Fruit fly (Drosophila melanogaster) whole organism, embryonic: ENCODE measurements around the gene CG2818.

Experiments
- Bgb ChIP-seq: fragments of 200-800 bp; sonication (Bioruptor generic); IDR thresholded peaks from 2 replicates; pipeline ENCODE4 v1.3.6; 2022; ENCODE audit warnings: missing biosample characterization, missing genetic modification characterization; ENCODE audit not compliant: partially characterized antibody
- CG10267 ChIP-seq: fragments of 200-800 bp; sonication (Bioruptor generic); optimal IDR thresholded peaks from 2 replicates; lab custom pipeline; 2018; ENCODE audit warnings: missing biosample characterization, mild to moderate bottlenecking, missing genetic modification characterization, moderate library complexity
- CG10462 ChIP-seq: fragments of 200-800 bp; sonication (Bioruptor generic); optimal IDR thresholded peaks from 2 replicates; lab custom pipeline; 2016; ENCODE audit warnings: missing biosample characterization, missing genetic modification characterization
- CG12219 ChIP-seq: fragments of 200-800 bp; sonication (Bioruptor generic); optimal IDR thresholded peaks from 3 replicates; lab custom pipeline; 2018; ENCODE audit warnings: missing biosample characterization, mild to moderate bottlenecking, missing genetic modification characterization
- CG12299 ChIP-seq: fragments of 200-800 bp; sonication (Bioruptor generic); optimal IDR thresholded peaks from 2 replicates; lab custom pipeline; 2018; ENCODE audit warnings: missing biosample characterization, mild to moderate bottlenecking, missing genetic modification characterization
- CG14860 ChIP-seq: fragments of 200-800 bp; sonication (Bioruptor generic); IDR thresholded peaks from 3 replicates; pipeline ENCODE4 v1.3.6; 2022; ENCODE audit warnings: missing biosample characterization, missing genetic modification characterization; ENCODE audit not compliant: partially characterized antibody
- CG1603 ChIP-seq: fragments of 200-800 bp; sonication (Bioruptor generic); optimal IDR thresholded peaks from 2 replicates; lab custom pipeline; 2019; ENCODE audit warnings: missing biosample characterization, mild to moderate bottlenecking, missing genetic modification characterization, moderate library complexity
- CG18476 ChIP-seq: fragments of 200-800 bp; sonication (Bioruptor generic); optimal IDR thresholded peaks from 2 replicates; lab custom pipeline; 2016; ENCODE audit warnings: missing biosample characterization, mild to moderate bottlenecking, missing genetic modification characterization
- CG18619 ChIP-seq: fragments of 200-800 bp; sonication (Bioruptor generic); optimal IDR thresholded peaks from 3 replicates; lab custom pipeline; 2017; ENCODE audit warnings: missing biosample characterization, mild to moderate bottlenecking, missing genetic modification characterization
- CG2116 ChIP-seq: fragments of 200-800 bp; sonication (Bioruptor generic); optimal IDR thresholded peaks from 3 replicates; lab custom pipeline; 2018; ENCODE audit warnings: missing biosample characterization, mild to moderate bottlenecking, missing genetic modification characterization
- CG32532 ChIP-seq: fragments of 200-800 bp; sonication (Bioruptor generic); IDR thresholded peaks from 2 replicates; pipeline ENCODE4 v1.3.6; 2022; ENCODE audit warnings: missing biosample characterization, missing genetic modification characterization
- CG32772 ChIP-seq: fragments of 200-800 bp; sonication (Bioruptor generic); IDR thresholded peaks from 2 replicates; pipeline ENCODE4 v1.3.6; 2022; ENCODE audit warnings: missing biosample characterization, missing genetic modification characterization
- CG42726 ChIP-seq: fragments of 200-800 bp; sonication (Bioruptor generic); IDR thresholded peaks from 2 replicates; pipeline ENCODE4 v1.3.6; 2022; ENCODE audit warnings: missing biosample characterization, missing genetic modification characterization; ENCODE audit not compliant: partially characterized antibody
- CG4282 ChIP-seq: fragments of 200-800 bp; sonication (Bioruptor generic); optimal IDR thresholded peaks from 2 replicates; lab custom pipeline; 2016; ENCODE audit warnings: missing biosample characterization, missing genetic modification characterization
- CG8089 ChIP-seq: fragments of 200-800 bp; sonication (Bioruptor generic); optimal IDR thresholded peaks from 3 replicates; lab custom pipeline; 2016; ENCODE audit warnings: missing biosample characterization, missing genetic modification characterization
- CG8290 ChIP-seq, 3 experiments: fragments of 200-800 bp; sonication (Bioruptor generic); optimal IDR thresholded peaks; 2 replicates each; lab custom pipeline; 2016 to 2019; ENCODE audit warnings: missing biosample characterization in 3 of 3, missing genetic modification characterization in 3 of 3, mild to moderate bottlenecking in 2 of 3, moderate library complexity in 1 of 3
- Doc3 ChIP-seq: fragments of 200-800 bp; sonication (Bioruptor generic); IDR thresholded peaks from 3 replicates; pipeline ENCODE4 v1.3.6; 2022; ENCODE audit warnings: missing biosample characterization, missing genetic modification characterization; ENCODE audit not compliant: partially characterized antibody
- Ets65A ChIP-seq: fragments of 200-800 bp; sonication (Bioruptor generic); peaks from one replicate; lab custom pipeline; 2016; ENCODE audit warnings: missing biosample characterization, missing genetic modification characterization
- Ets97D ChIP-seq: fragments of 200-800 bp; sonication (Bioruptor generic); optimal IDR thresholded peaks from 3 replicates; lab custom pipeline; 2016; ENCODE audit warnings: missing biosample characterization, missing genetic modification characterization
- HLH4C ChIP-seq: fragments of 200-800 bp; sonication (Bioruptor generic); IDR thresholded peaks from 3 replicates; pipeline ENCODE4 v1.3.6; 2022; ENCODE audit warnings: missing biosample characterization, missing genetic modification characterization; ENCODE audit not compliant: partially characterized antibody
- HmgZ ChIP-seq: fragments of 200-800 bp; sonication (Bioruptor generic); optimal IDR thresholded peaks from 2 replicates; lab custom pipeline; 2018; ENCODE audit warnings: missing biosample characterization, mild to moderate bottlenecking, missing genetic modification characterization
- Hsf ChIP-seq: fragments of 200-800 bp; sonication (Bioruptor generic); optimal IDR thresholded peaks from 3 replicates; lab custom pipeline; 2016; ENCODE audit warnings: missing biosample characterization, missing genetic modification characterization
- Med ChIP-seq: fragments of 200-800 bp; sonication (Bioruptor generic); peaks from one replicate; lab custom pipeline; 2016; ENCODE audit warnings: missing biosample characterization, missing genetic modification characterization, mild to moderate bottlenecking, inconsistent platforms, moderate library complexity
- Neu2 ChIP-seq: fragments of 200-800 bp; sonication (Bioruptor generic); optimal IDR thresholded peaks from 3 replicates; lab custom pipeline; 2016; ENCODE audit warnings: missing biosample characterization, missing genetic modification characterization, borderline replicate concordance
- Rx ChIP-seq: fragments of 200-800 bp; sonication (Bioruptor generic); IDR thresholded peaks from 2 replicates; pipeline ENCODE4 v1.3.6; 2022; ENCODE audit warnings: missing biosample characterization, missing genetic modification characterization
- Scr ChIP-seq: fragments of 200-800 bp; sonication (Bioruptor generic); IDR thresholded peaks from 2 replicates; pipeline ENCODE4 v1.3.6; 2022; ENCODE audit warnings: missing biosample characterization, missing genetic modification characterization; ENCODE audit not compliant: partially characterized antibody
- Stat92E ChIP-seq, 3 experiments: fragments of >200 bp in 2 of 3; fragments of 200-800 bp in 1 of 3; sonication (Bioruptor generic) in 1 of 3; optimal IDR thresholded peaks; 2 replicates each; lab custom pipeline; 2017 to 2019; ENCODE audit warnings: missing biosample characterization in 3 of 3, missing genetic modification characterization in 3 of 3, mild to moderate bottlenecking in 1 of 3, moderate library complexity in 1 of 3
- az2 ChIP-seq: fragments of 200-800 bp; sonication (Bioruptor generic); optimal IDR thresholded peaks from 3 replicates; lab custom pipeline; 2016; ENCODE audit warnings: missing biosample characterization, missing genetic modification characterization
- caup ChIP-seq: fragments of 200-800 bp; sonication (Bioruptor generic); optimal IDR thresholded peaks from 3 replicates; lab custom pipeline; 2017; ENCODE audit warnings: missing biosample characterization, mild to moderate bottlenecking, missing genetic modification characterization, moderate library complexity; ENCODE audit not compliant: severe bottlenecking
- dati ChIP-seq: fragments of 200-800 bp; sonication (Bioruptor generic); IDR thresholded peaks from 2 replicates; pipeline ENCODE4 v1.3.6; 2022; ENCODE audit warnings: missing biosample characterization, missing genetic modification characterization
- gcm2 ChIP-seq: fragments of 200-800 bp; sonication (Bioruptor generic); optimal IDR thresholded peaks from 2 replicates; lab custom pipeline; 2016; ENCODE audit warnings: missing biosample characterization, missing genetic modification characterization
- gfzf ChIP-seq: fragments of 200-800 bp; sonication (Bioruptor generic); optimal IDR thresholded peaks from 2 replicates; lab custom pipeline; 2016; ENCODE audit warnings: missing biosample characterization, mild to moderate bottlenecking, missing genetic modification characterization, moderate library complexity
- grau ChIP-seq: fragments of 200-800 bp; optimal IDR thresholded peaks from 3 replicates; lab custom pipeline; 2019; ENCODE audit warnings: missing biosample characterization, mild to moderate bottlenecking, missing genetic modification characterization, moderate library complexity
- h ChIP-seq: fragments of >200 bp; optimal IDR thresholded peaks from 2 replicates; lab custom pipeline; 2017
- knrl ChIP-seq: fragments of 200-800 bp; sonication (Bioruptor generic); IDR thresholded peaks from 3 replicates; pipeline ENCODE4 v1.3.6; 2022; ENCODE audit warnings: missing biosample characterization, missing genetic modification characterization; ENCODE audit not compliant: partially characterized antibody
- run ChIP-seq: fragments of 200-800 bp; sonication (Bioruptor generic); optimal IDR thresholded peaks from 3 replicates; lab custom pipeline; 2018; ENCODE audit warnings: missing biosample characterization, mild to moderate bottlenecking, missing genetic modification characterization
- sr ChIP-seq: fragments of 200-800 bp; sonication (Bioruptor generic); IDR thresholded peaks from 3 replicates; pipeline ENCODE4 v1.3.6; 2022; ENCODE audit warnings: missing biosample characterization, missing genetic modification characterization
- trem ChIP-seq: fragments of 200-800 bp; optimal IDR thresholded peaks from 3 replicates; lab custom pipeline; 2019; ENCODE audit warnings: missing biosample characterization, mild to moderate bottlenecking, missing genetic modification characterization, moderate library complexity
- tx ChIP-seq: fragments of 200-800 bp; sonication (Bioruptor generic); optimal IDR thresholded peaks from 2 replicates; lab custom pipeline; 2016; ENCODE audit warnings: missing biosample characterization, missing genetic modification characterization
- vnd ChIP-seq: fragments of 200-800 bp; sonication (Bioruptor generic); IDR thresholded peaks from 3 replicates; pipeline ENCODE4 v1.3.6; 2022; ENCODE audit warnings: missing biosample characterization, missing genetic modification characterization; ENCODE audit not compliant: partially characterized antibody

CG2818 gene

dm6 chr2L:3712949-3713416 lies at the start of gene CG2818, which contains the start of gene CG31955 (continued):
- TF ChIP-seq Doc3 (GFP tag; lab: Robert Waterston, UW) (peak; percentile 68), Ets97D (GFP tag; lab: Kevin White, UChicago) (peak; percentile 50), CG14860 (GFP tag; lab: Robert Waterston, UW) (peak; percentile 21; the same call in 1 of the 3 replicates), Bgb (peak; percentile 61; the same call in 1 of the 2 replicates), trem (tag; lab: Kevin White, UChicago) (peak; percentile 28), dati (no peak), CG8290 (GFP tag; optimal IDR thresholded peaks at IDR 0.05; lab: Kevin White, UChicago) (no peak), CG8290 (tag; optimal IDR thresholded peaks at IDR 0.05; lab: Kevin White, UChicago) (peak in 1 of 2 experiments; percentile 59), CG1603 (peak; percentile 51), CG2116 (GFP tag; lab: Kevin White, UChicago) (peak; percentile 93), CG12299 (tag; lab: Kevin White, UChicago) (no peak), h (no peak), gcm2 (no peak), sr (GFP tag; lab: Robert Waterston, UW) (no peak), Med (peak; percentile 70), grau (peak; percentile 18), CG32532 (GFP tag; lab: Robert Waterston, UW) (no peak), Stat92E (GFP tag; optimal IDR thresholded peaks at IDR 0.05; lab: Kevin White, UChicago) (no peak), CG4282 (GFP tag; lab: Kevin White, UChicago) (no peak), az2 (GFP tag; lab: Kevin White, UChicago) (peak; percentile 1), tx (GFP tag; lab: Kevin White, UChicago) (peak; percentile 36), vnd (GFP tag; lab: Robert Waterston, UW) (peak; percentile 36; the same call in 1 of the 3 replicates), HmgZ (tag; lab: Kevin White, UChicago) (peak; percentile 30), CG18476 (GFP tag; lab: Kevin White, UChicago) (no peak), Hsf (GFP tag; lab: Kevin White, UChicago) (peak; percentile 42), CG10267 (peak; percentile 18), caup (no peak), CG32772 (GFP tag; lab: Robert Waterston, UW) (no peak), Scr (GFP tag; lab: Robert Waterston, UW) (peak; percentile 83), knrl (GFP tag; lab: Robert Waterston, UW) (peak; percentile 68), gfzf (GFP tag; lab: Kevin White, UChicago) (peak; percentile 52), CG42726 (GFP tag; lab: Robert Waterston, UW) (0 out of 2 replicates have a peak, but pooled peaks have one; percentile 16), CG10462 (GFP tag; lab: Kevin White, UChicago) (no peak), CG18619 (GFP tag; lab: Kevin White, UChicago) (no peak)

DNA sequence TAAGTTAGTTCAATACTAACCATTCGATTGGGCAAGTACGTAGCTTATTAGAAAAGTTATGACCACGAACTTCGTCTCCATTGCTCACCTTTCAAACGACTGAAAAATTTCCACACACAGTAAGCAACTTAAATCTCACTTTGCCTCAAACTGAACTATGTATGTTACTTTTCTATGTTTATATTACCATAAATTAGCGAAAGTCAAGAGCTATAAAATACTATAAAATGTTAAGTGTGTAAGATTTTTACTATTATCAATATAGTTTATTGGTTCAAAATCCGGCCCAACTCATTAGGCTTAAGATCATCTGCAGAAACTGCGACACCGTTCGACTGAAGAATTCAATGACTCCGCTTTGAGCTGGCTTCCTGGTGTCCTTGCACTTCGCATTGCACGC lies 44.7 kb upstream of the CG2818 start, which contains the start of gene Sfp24Ba:
Sfp24Ba (minus strand) TSS at position 101 of the 400 bp plus-strand sequence.
- no peak for TF ChIP-seq CG12219 (GFP tag; lab: Kevin White, UChicago)
- no peak for TF ChIP-seq Neu2 (GFP tag; lab: Kevin White, UChicago)
- no peak for TF ChIP-seq HLH4C (GFP tag; lab: Robert Waterston, UW)
- no peak for TF ChIP-seq Ets65A (GFP tag; lab: Kevin White, UChicago)
- TF ChIP-seq Rx (GFP tag; lab: Robert Waterston, UW): no peak
- TF ChIP-seq CG2116 (GFP tag; lab: Kevin White, UChicago): no peak
- TF ChIP-seq CG8089 (GFP tag; lab: Kevin White, UChicago): no peak
- TF ChIP-seq run (tag; lab: Kevin White, UChicago): no peak
- TF ChIP-seq, all 482 proteins: peak for 0
